Worm (Caenorhabditis elegans) whole organism, L2 larva: Measurements from ENCODE around the gene ZK757.10.

ENCODE experiments used
- ZK546.5 ChIP-seq: sonication (generic microtip); optimal IDR thresholded peaks from 2 replicates; lab custom pipeline; 2017; ENCODE audit warnings: missing biosample characterization, missing genetic modification characterization
- ceh-16 ChIP-seq: fragments of 150-350 bp; optimal IDR thresholded peaks from 2 replicates; lab custom pipeline; 2014; ENCODE audit warnings: missing biosample characterization, missing genetic modification characterization
- ceh-82 ChIP-seq: fragments of 150-350 bp; optimal IDR thresholded peaks from 2 replicates; lab custom pipeline; 2014; ENCODE audit warnings: missing biosample characterization, missing genetic modification characterization
- dmd-4 ChIP-seq: sonication (generic microtip); optimal IDR thresholded peaks from 2 replicates; lab custom pipeline; 2017; ENCODE audit warnings: missing biosample characterization, missing genetic modification characterization
- lin-39 ChIP-seq: fragments of 150-350 bp; optimal IDR thresholded peaks from 2 replicates; lab custom pipeline; 2014; ENCODE audit warnings: missing biosample characterization, missing genetic modification reagents, missing genetic modification characterization
- peb-1 ChIP-seq: fragments of 150-350 bp; optimal IDR thresholded peaks from 2 replicates; lab custom pipeline; 2014; ENCODE audit warnings: missing biosample characterization, missing genetic modification characterization
- sma-3 ChIP-seq: sonication (generic microtip); optimal IDR thresholded peaks from 2 replicates; lab custom pipeline; 2016; ENCODE audit warnings: missing genetic modification reagents, missing genetic modification characterization, missing compliant biosample characterization
- unc-39 ChIP-seq: fragments of 150-350 bp; optimal IDR thresholded peaks from 2 replicates; lab custom pipeline; 2014; ENCODE audit warnings: missing biosample characterization, missing genetic modification characterization
- ztf-4 ChIP-seq: fragments of 150-350 bp; optimal IDR thresholded peaks from 2 replicates; lab custom pipeline; 2014; ENCODE audit warnings: missing biosample characterization, missing genetic modification characterization

- no peak for TF ChIP-seq unc-39 (tag; lab: Kevin White, UChicago)
- TF ChIP-seq ceh-16 (tag; lab: Kevin White, UChicago): no peak
- no peak for TF ChIP-seq ceh-82 (tag; lab: Kevin White, UChicago)
- no peak for TF ChIP-seq ztf-4 (tag; lab: Kevin White, UChicago)
- no peak for TF ChIP-seq lin-39 (tag; lab: Kevin White, UChicago)
- TF ChIP-seq peb-1 (tag; lab: Kevin White, UChicago): no peak
- no peak for TF ChIP-seq dmd-4 (tag; lab: Kevin White, UChicago)
- no peak for TF ChIP-seq sma-3 (GFP tag; lab: Kevin White, UChicago)
- TF ChIP-seq ZK546.5: no peak
Observed at ce11 chrIII:9910608-9911479, 33.8 kb downstream of the ZK757.10 start, which contains the start of the genes cyld-1 and F40F12.9.
